Fruit fly (Drosophila melanogaster) whole organism, embryonic: ENCODE data around the gene CG18577.

Experiments used
- ATbp ChIP-seq: fragments of 200-800 bp; sonication (Bioruptor generic); optimal IDR thresholded peaks from 2 replicates; lab custom pipeline; 2017; ENCODE audit warnings: missing biosample characterization, mild to moderate bottlenecking, missing genetic modification characterization, missing genetic modification reagents
- Blimp-1 ChIP-seq: fragments of 200-800 bp; sonication (Bioruptor generic); optimal IDR thresholded peaks from 3 replicates; lab custom pipeline; 2018; ENCODE audit warnings: missing biosample characterization, missing genetic modification characterization, mild to moderate bottlenecking, moderate library complexity, missing genetic modification reagents
- CG10462 ChIP-seq: fragments of 200-800 bp; sonication (Bioruptor generic); optimal IDR thresholded peaks from 2 replicates; lab custom pipeline; 2016; ENCODE audit warnings: missing biosample characterization, missing genetic modification characterization
- CG10654 ChIP-seq: fragments of 200-800 bp; sonication (Bioruptor generic); optimal IDR thresholded peaks from 2 replicates; lab custom pipeline; 2016; ENCODE audit warnings: missing biosample characterization, missing genetic modification characterization
- CG11695 ChIP-seq: fragments of 200-800 bp; sonication (Bioruptor generic); IDR thresholded peaks from 3 replicates; pipeline ENCODE4 v1.3.6; 2022; ENCODE audit warnings: missing biosample characterization, missing genetic modification characterization
- CG11696 ChIP-seq: fragments of 200-800 bp; sonication (Bioruptor generic); IDR thresholded peaks from 2 replicates; pipeline ENCODE4 v1.3.6; 2022; ENCODE audit warnings: missing biosample characterization, missing genetic modification characterization
- CG13296 ChIP-seq: fragments of 200-800 bp; sonication (Bioruptor generic); optimal IDR thresholded peaks from 3 replicates; lab custom pipeline; 2018; ENCODE audit warnings: missing biosample characterization, mild to moderate bottlenecking, missing genetic modification characterization
- CG1529 ChIP-seq: fragments of 200-800 bp; sonication (Bioruptor generic); optimal IDR thresholded peaks from 3 replicates; lab custom pipeline; 2018; ENCODE audit warnings: missing biosample characterization, missing genetic modification characterization
- CG15601 ChIP-seq: fragments of 200-800 bp; sonication (Bioruptor generic); optimal IDR thresholded peaks from 3 replicates; lab custom pipeline; 2019; ENCODE audit warnings: missing biosample characterization, mild to moderate bottlenecking, missing genetic modification characterization, moderate library complexity
- CG1603 ChIP-seq: fragments of 200-800 bp; sonication (Bioruptor generic); optimal IDR thresholded peaks from 2 replicates; lab custom pipeline; 2019; ENCODE audit warnings: missing biosample characterization, mild to moderate bottlenecking, missing genetic modification characterization, moderate library complexity
- CG17186 ChIP-seq: fragments of 200-800 bp; sonication (Bioruptor generic); optimal IDR thresholded peaks from 3 replicates; lab custom pipeline; 2017; ENCODE audit warnings: missing biosample characterization, missing genetic modification reagents, missing genetic modification characterization
- CG17328 ChIP-seq: fragments of 200-800 bp; sonication (Bioruptor generic); IDR thresholded peaks from 2 replicates; pipeline ENCODE4 v1.3.6; 2022; ENCODE audit warnings: missing biosample characterization, missing genetic modification characterization
- CG3065 ChIP-seq: fragments of 200-800 bp; sonication (Bioruptor generic); optimal IDR thresholded peaks from 2 replicates; lab custom pipeline; 2016; ENCODE audit warnings: missing biosample characterization, missing genetic modification characterization
- CG32772 ChIP-seq: fragments of 200-800 bp; sonication (Bioruptor generic); IDR thresholded peaks from 2 replicates; pipeline ENCODE4 v1.3.6; 2022; ENCODE audit warnings: missing biosample characterization, missing genetic modification characterization
- CG6654 ChIP-seq: fragments of 200-800 bp; sonication (Bioruptor generic); optimal IDR thresholded peaks from 2 replicates; lab custom pipeline; 2017; ENCODE audit warnings: missing biosample characterization, mild to moderate bottlenecking, missing genetic modification characterization
- CG6683 ChIP-seq: fragments of 200-800 bp; sonication (Bioruptor generic); optimal IDR thresholded peaks from 2 replicates; lab custom pipeline; 2017; ENCODE audit warnings: missing biosample characterization, mild to moderate bottlenecking, missing genetic modification characterization, missing genetic modification reagents
- CG6765 ChIP-seq: fragments of 200-800 bp; sonication (Bioruptor generic); optimal IDR thresholded peaks from 3 replicates; lab custom pipeline; 2017; ENCODE audit warnings: missing biosample characterization, mild to moderate bottlenecking, missing genetic modification characterization
- CG6813 ChIP-seq: fragments of 200-800 bp; sonication (Bioruptor generic); optimal IDR thresholded peaks from 2 replicates; lab custom pipeline; 2017; ENCODE audit warnings: missing biosample characterization, missing genetic modification characterization, mild to moderate bottlenecking, moderate library complexity, missing genetic modification reagents
- CG9609 ChIP-seq: fragments of 200-800 bp; sonication (Bioruptor generic); optimal IDR thresholded peaks from 3 replicates; lab custom pipeline; 2016; ENCODE audit warnings: missing biosample characterization, missing genetic modification characterization
- CG9817 ChIP-seq: fragments of 200-800 bp; sonication (Bioruptor generic); optimal IDR thresholded peaks from 2 replicates; lab custom pipeline; 2018; ENCODE audit warnings: missing biosample characterization, mild to moderate bottlenecking, missing genetic modification characterization, moderate library complexity
- Doc2 ChIP-seq: fragments of 200-800 bp; sonication (Bioruptor generic); IDR thresholded peaks from 2 replicates; pipeline ENCODE4 v1.3.6; 2022; ENCODE audit warnings: missing biosample characterization, missing genetic modification characterization
- Gug ChIP-seq: fragments of 200-800 bp; sonication (Bioruptor generic); IDR thresholded peaks from 4 replicates; pipeline ENCODE4 v1.3.6; 2022; ENCODE audit warnings: missing biosample characterization, missing genetic modification characterization
- HLH54F ChIP-seq: fragments of 200-800 bp; sonication (Bioruptor generic); optimal IDR thresholded peaks from 3 replicates; lab custom pipeline; 2016; ENCODE audit warnings: missing biosample characterization, missing genetic modification characterization
- HLHmδ ChIP-seq: fragments of 200-800 bp; sonication (Bioruptor generic); optimal IDR thresholded peaks from 2 replicates; lab custom pipeline; 2018; ENCODE audit warnings: missing biosample characterization, mild to moderate bottlenecking, missing genetic modification characterization, moderate library complexity
- Hr51 ChIP-seq, 2 experiments: fragments of 200-800 bp; sonication (Bioruptor generic); optimal IDR thresholded peaks; 2 replicates in 1 of 2; 3 replicates in 1 of 2; lab custom pipeline; 2016 to 2018; ENCODE audit warnings: missing biosample characterization in 2 of 2, missing genetic modification characterization in 2 of 2, mild to moderate bottlenecking in 1 of 2, moderate library complexity in 1 of 2
- Meics ChIP-seq: fragments of 200-800 bp; sonication (Bioruptor generic); optimal IDR thresholded peaks from 2 replicates; lab custom pipeline; 2017; ENCODE audit warnings: missing biosample characterization, mild to moderate bottlenecking, missing genetic modification characterization
- Sox102F ChIP-seq: fragments of 200-800 bp; sonication (Bioruptor generic); optimal IDR thresholded peaks from 2 replicates; lab custom pipeline; 2018; ENCODE audit warnings: missing biosample characterization, mild to moderate bottlenecking, missing genetic modification characterization, moderate library complexity
- Stat92E ChIP-seq, 3 experiments: fragments of >200 bp in 2 of 3; fragments of 200-800 bp in 1 of 3; sonication (Bioruptor generic) in 1 of 3; optimal IDR thresholded peaks; 2 replicates each; lab custom pipeline; 2017 to 2019; ENCODE audit warnings: missing biosample characterization in 3 of 3, missing genetic modification characterization in 3 of 3, mild to moderate bottlenecking in 1 of 3, moderate library complexity in 1 of 3
- ato ChIP-seq: fragments of 200-800 bp; sonication (Bioruptor generic); IDR thresholded peaks from 2 replicates; pipeline ENCODE4 v1.3.6; 2022; ENCODE audit warnings: missing biosample characterization, missing genetic modification characterization; ENCODE audit not compliant: partially characterized antibody
- bowl ChIP-seq: fragments of 200-800 bp; sonication (Bioruptor generic); IDR thresholded peaks from 2 replicates; pipeline ENCODE4 v1.3.6; 2022; ENCODE audit warnings: missing biosample characterization, missing genetic modification characterization
- btn ChIP-seq: fragments of 200-800 bp; sonication (Bioruptor generic); optimal IDR thresholded peaks from 2 replicates; lab custom pipeline; 2016; ENCODE audit warnings: missing biosample characterization, missing genetic modification characterization
- crp ChIP-seq, 2 experiments: fragments of 200-800 bp; sonication (Bioruptor generic); optimal IDR thresholded peaks; 2 replicates in 1 of 2; 3 replicates in 1 of 2; lab custom pipeline; 2017; ENCODE audit warnings: missing biosample characterization in 2 of 2, missing genetic modification characterization in 2 of 2, mild to moderate bottlenecking in 1 of 2, moderate library complexity in 1 of 2
- exex ChIP-seq: fragments of 200-800 bp; sonication (Bioruptor generic); optimal IDR thresholded peaks from 4 replicates; lab custom pipeline; 2018; ENCODE audit warnings: missing biosample characterization, mild to moderate bottlenecking, missing genetic modification characterization, moderate library complexity
- fru ChIP-seq: fragments of >200 bp; optimal IDR thresholded peaks from 2 replicates; lab custom pipeline; 2017
- gcm ChIP-seq: fragments of 200-800 bp; sonication (Bioruptor generic); optimal IDR thresholded peaks from 2 replicates; lab custom pipeline; 2019; ENCODE audit warnings: missing biosample characterization, mild to moderate bottlenecking, missing genetic modification characterization, moderate library complexity
- gem ChIP-seq: fragments of 200-800 bp; sonication (Bioruptor generic); optimal IDR thresholded peaks from 2 replicates; lab custom pipeline; 2019; ENCODE audit warnings: missing biosample characterization, mild to moderate bottlenecking, missing genetic modification characterization, moderate library complexity
- gfzf ChIP-seq: fragments of 200-800 bp; sonication (Bioruptor generic); optimal IDR thresholded peaks from 2 replicates; lab custom pipeline; 2016; ENCODE audit warnings: missing biosample characterization, mild to moderate bottlenecking, missing genetic modification characterization, moderate library complexity
- grn ChIP-seq: fragments of 200-800 bp; sonication (Bioruptor generic); optimal IDR thresholded peaks from 3 replicates; lab custom pipeline; 2017; ENCODE audit warnings: missing biosample characterization, missing genetic modification characterization
- inv ChIP-seq: fragments of 200-800 bp; sonication (Bioruptor generic); IDR thresholded peaks from 2 replicates; pipeline ENCODE4 v1.3.6; 2022; ENCODE audit warnings: missing biosample characterization, missing genetic modification characterization; ENCODE audit not compliant: partially characterized antibody
- kah ChIP-seq: fragments of 200-800 bp; sonication (Bioruptor generic); optimal IDR thresholded peaks from 2 replicates; lab custom pipeline; 2018; ENCODE audit warnings: missing biosample characterization, mild to moderate bottlenecking, missing genetic modification characterization
- kni ChIP-seq: fragments of 200-800 bp; sonication (Bioruptor generic); optimal IDR thresholded peaks from 3 replicates; lab custom pipeline; 2017; ENCODE audit warnings: mild to moderate bottlenecking, missing biosample characterization, missing genetic modification reagents, missing genetic modification characterization
- maf-S ChIP-seq: fragments of 200-800 bp; sonication (Bioruptor generic); optimal IDR thresholded peaks from 2 replicates; lab custom pipeline; 2016; ENCODE audit warnings: missing biosample characterization, missing genetic modification characterization
- otp ChIP-seq: fragments of 200-800 bp; sonication (Bioruptor generic); IDR thresholded peaks from 3 replicates; pipeline ENCODE4, ENCODE4 v1.3.6; 2022; ENCODE audit warnings: missing biosample characterization, missing genetic modification characterization
- peb ChIP-seq: fragments of 200-800 bp; sonication (Bioruptor generic); IDR thresholded peaks from 2 replicates; pipeline ENCODE4 v1.3.6; 2022; ENCODE audit warnings: missing biosample characterization, missing genetic modification characterization
- sens-2 ChIP-seq: fragments of 200-800 bp; sonication (Bioruptor generic); IDR thresholded peaks from 2 replicates; pipeline ENCODE4 v1.3.6; 2022; ENCODE audit warnings: missing biosample characterization, missing genetic modification characterization
- sima ChIP-seq: fragments of 200-800 bp; sonication (Bioruptor generic); optimal IDR thresholded peaks from 2 replicates; lab custom pipeline; 2016; ENCODE audit warnings: missing biosample characterization, missing genetic modification characterization
- sob ChIP-seq: fragments of 200-800 bp; sonication (Bioruptor generic); IDR thresholded peaks from 2 replicates; pipeline ENCODE4 v1.3.6; 2022; ENCODE audit warnings: missing biosample characterization, missing genetic modification characterization
- stc ChIP-seq: fragments of 200-800 bp; sonication (Bioruptor generic); IDR thresholded peaks from 2 replicates; pipeline ENCODE4 v1.3.6; 2022; ENCODE audit warnings: missing biosample characterization, missing genetic modification characterization
- tap ChIP-seq: fragments of 200-800 bp; optimal IDR thresholded peaks from 3 replicates; lab custom pipeline; 2019; ENCODE audit warnings: missing biosample characterization, mild to moderate bottlenecking, missing genetic modification characterization, moderate library complexity
- tio ChIP-seq: fragments of 200-800 bp; sonication (Bioruptor generic); optimal IDR thresholded peaks from 2 replicates; lab custom pipeline; 2017; ENCODE audit warnings: missing biosample characterization, missing genetic modification characterization, inconsistent platforms
- usp ChIP-seq: fragments of >200 bp; optimal IDR thresholded peaks from 2 replicates; lab custom pipeline; 2017; ENCODE audit warnings: missing biosample characterization, missing genetic modification characterization

The CG18577 gene

dm6 chr3R:11178300-11178699 is 17.6 kb upstream of the CG18577 start (continued):
- TF ChIP-seq peb (no peak), CG13296 (peak; percentile 15), inv (GFP tag; lab: Robert Waterston, UW) (no peak), gfzf (no peak), Gug (no peak), gcm (GFP tag; lab: Kevin White, UChicago) (no peak), otp (GFP tag; lab: Robert Waterston, UW) (no peak), CG9817 (tag; lab: Kevin White, UChicago) (peak; percentile 5), CG3065 (GFP tag; lab: Kevin White, UChicago) (no peak), maf-S (GFP tag; lab: Kevin White, UChicago) (no peak), ATbp (GFP tag; lab: Kevin White, UChicago) (no peak), Stat92E (GFP tag; optimal IDR thresholded peaks at IDR 0.05; lab: Kevin White, UChicago) (no peak), gem (tag; lab: Kevin White, UChicago) (peak; percentile 20), kah (GFP tag; lab: Kevin White, UChicago) (no peak), usp (GFP tag; lab: Kevin White, UChicago) (no peak), CG11695 (GFP tag; lab: Robert Waterston, UW) (no peak), CG10654 (GFP tag; lab: Kevin White, UChicago) (no peak), CG9609 (GFP tag; lab: Kevin White, UChicago) (no peak), exex (tag; lab: Kevin White, UChicago) (peak; percentile 42), Sox102F (GFP tag; lab: Kevin White, UChicago) (peak; percentile 5), CG15601 (tag; lab: Kevin White, UChicago) (peak; percentile 11), ato (GFP tag; lab: Robert Waterston, UW) (no peak), Blimp-1 (no peak), CG6813 (GFP tag; lab: Kevin White, UChicago) (peak; percentile 23), bowl (GFP tag; lab: Robert Waterston, UW) (no peak), sima (GFP tag; lab: Kevin White, UChicago) (no peak), CG11696 (no peak), CG17186 (GFP tag; lab: Kevin White, UChicago) (no peak), btn (GFP tag; lab: Kevin White, UChicago) (no peak), CG10462 (GFP tag; lab: Kevin White, UChicago) (no peak), CG17328 (GFP tag; lab: Robert Waterston, UW) (no peak), HLHmδ (GFP tag; lab: Kevin White, UChicago) (no peak), CG6683 (GFP tag; lab: Kevin White, UChicago) (no peak), Doc2 (GFP tag; lab: Robert Waterston, UW) (no peak), crp (GFP tag; optimal IDR thresholded peaks at IDR 0.05; lab: Kevin White, UChicago) (no peak), sens-2 (GFP tag; lab: Robert Waterston, UW) (no peak), CG6765 (GFP tag; lab: Kevin White, UChicago) (no peak), grn (no peak), CG1529 (GFP tag; lab: Kevin White, UChicago) (no peak), stc (GFP tag; lab: Robert Waterston, UW) (no peak), kni (no peak), tio (GFP tag; lab: Kevin White, UChicago) (no peak), tap (tag; lab: Kevin White, UChicago) (peak; percentile 11), Meics (GFP tag; lab: Kevin White, UChicago) (peak; percentile 90), CG32772 (0 out of 2 replicates have a peak, but pooled peaks have one; percentile 18), fru (no peak), Hr51 (GFP tag; optimal IDR thresholded peaks at IDR 0.05; lab: Kevin White, UChicago) (peak in 1 of 2 experiments; percentile 14), CG6654 (GFP tag; lab: Kevin White, UChicago) (no peak), HLH54F (GFP tag; lab: Kevin White, UChicago) (no peak), sob (GFP tag; lab: Robert Waterston, UW) (no peak), CG1603 (tag; lab: Kevin White, UChicago) (no peak)
